Fruit fly (Drosophila melanogaster) whole organism, adult: ENCODE results near the gene ChT.

Source experiments
- CG11617 ChIP-seq: fragments of 200-800 bp; sonication (Bioruptor generic); optimal IDR thresholded peaks from 2 replicates; lab custom pipeline; 2017; ENCODE audit warnings: mild to moderate bottlenecking, missing biosample characterization, missing genetic modification reagents, missing genetic modification characterization
- CG12768 ChIP-seq: fragments of 200-800 bp; sonication (Bioruptor generic); optimal IDR thresholded peaks from 2 replicates; lab custom pipeline; 2017; ENCODE audit warnings: missing biosample characterization, missing genetic modification characterization, mild to moderate bottlenecking, moderate library complexity, missing genetic modification reagents
- CG14711 ChIP-seq: fragments of 200-800 bp; sonication (Bioruptor generic); optimal IDR thresholded peaks from 2 replicates; lab custom pipeline; 2018; ENCODE audit warnings: missing biosample characterization, mild to moderate bottlenecking, missing genetic modification characterization, moderate library complexity
- CG1620 ChIP-seq: fragments of 200-800 bp; sonication (Bioruptor generic); optimal IDR thresholded peaks from 2 replicates; lab custom pipeline; 2016; ENCODE audit warnings: missing biosample characterization, missing genetic modification characterization
- CG33017 ChIP-seq: fragments of 200-800 bp; sonication (Bioruptor generic); optimal IDR thresholded peaks from 2 replicates; lab custom pipeline; 2018; ENCODE audit warnings: missing biosample characterization, mild to moderate bottlenecking, missing genetic modification characterization, moderate library complexity
- CG5204 ChIP-seq: fragments of 200-800 bp; sonication (Bioruptor generic); optimal IDR thresholded peaks from 2 replicates; lab custom pipeline; 2016; ENCODE audit warnings: missing biosample characterization, missing genetic modification characterization
- CG7045 ChIP-seq: fragments of 200-800 bp; sonication (Bioruptor generic); optimal IDR thresholded peaks from 2 replicates; lab custom pipeline; 2017; ENCODE audit warnings: missing biosample characterization, mild to moderate bottlenecking, missing genetic modification characterization
- CG7101 ChIP-seq: fragments of 200-800 bp; sonication (Bioruptor generic); optimal IDR thresholded peaks from 2 replicates; lab custom pipeline; 2018; ENCODE audit warnings: missing biosample characterization, mild to moderate bottlenecking, missing genetic modification characterization, moderate library complexity
- Clk ChIP-seq: fragments of 200-800 bp; sonication (Bioruptor generic); optimal IDR thresholded peaks from 2 replicates; lab custom pipeline; 2017; ENCODE audit warnings: missing biosample characterization, missing genetic modification characterization
- Crg-1 ChIP-seq: fragments of 200-800 bp; sonication (Bioruptor generic); optimal IDR thresholded peaks from 2 replicates; lab custom pipeline; 2016; ENCODE audit warnings: missing biosample characterization, missing genetic modification characterization
- Hr96 ChIP-seq: fragments of 200-800 bp; sonication (Bioruptor generic); optimal IDR thresholded peaks from 2 replicates; lab custom pipeline; 2016; ENCODE audit warnings: missing biosample characterization, missing genetic modification characterization
- Mnt ChIP-seq: fragments of 200-800 bp; sonication (Bioruptor generic); optimal IDR thresholded peaks from 2 replicates; lab custom pipeline; 2016; ENCODE audit warnings: missing biosample characterization, mild to moderate bottlenecking, missing genetic modification characterization
- bab1 ChIP-seq: fragments of 200-800 bp; sonication (Bioruptor generic); optimal IDR thresholded peaks from 3 replicates; lab custom pipeline; 2019; ENCODE audit warnings: missing biosample characterization, mild to moderate bottlenecking, missing genetic modification characterization, moderate library complexity
- cic ChIP-seq: fragments of 200-800 bp; sonication (Bioruptor generic); optimal IDR thresholded peaks from 2 replicates; lab custom pipeline; 2017; ENCODE audit warnings: missing biosample characterization, mild to moderate bottlenecking, missing genetic modification characterization, moderate library complexity
- cnc ChIP-seq, 2 experiments: fragments of >200 bp; optimal IDR thresholded peaks; 2 replicates each; lab custom pipeline; 2017
- kay ChIP-seq: fragments of 200-800 bp; sonication (Bioruptor generic); peaks from one replicate; lab custom pipeline; 2016; ENCODE audit warnings: missing biosample characterization, missing genetic modification characterization, borderline replicate concordance
- ovo ChIP-seq: fragments of 200-800 bp; sonication (Bioruptor generic); optimal IDR thresholded peaks from 2 replicates; lab custom pipeline; 2016; ENCODE audit warnings: missing biosample characterization, missing genetic modification characterization
- pad ChIP-seq: fragments of 200-800 bp; sonication (Bioruptor generic); optimal IDR thresholded peaks from 3 replicates; lab custom pipeline; 2017; ENCODE audit warnings: missing biosample characterization, missing genetic modification characterization, mild to moderate bottlenecking, moderate library complexity, missing genetic modification reagents
- tj ChIP-seq: fragments of 200-800 bp; sonication (Bioruptor generic); optimal IDR thresholded peaks from 3 replicates; lab custom pipeline; 2017; ENCODE audit warnings: missing biosample characterization, mild to moderate bottlenecking, missing genetic modification characterization, moderate library complexity
- toe ChIP-seq: fragments of 200-800 bp; sonication (Bioruptor generic); optimal IDR thresholded peaks from 2 replicates; lab custom pipeline; 2016; ENCODE audit warnings: missing biosample characterization, missing genetic modification characterization

Gene ChT

DNA sequence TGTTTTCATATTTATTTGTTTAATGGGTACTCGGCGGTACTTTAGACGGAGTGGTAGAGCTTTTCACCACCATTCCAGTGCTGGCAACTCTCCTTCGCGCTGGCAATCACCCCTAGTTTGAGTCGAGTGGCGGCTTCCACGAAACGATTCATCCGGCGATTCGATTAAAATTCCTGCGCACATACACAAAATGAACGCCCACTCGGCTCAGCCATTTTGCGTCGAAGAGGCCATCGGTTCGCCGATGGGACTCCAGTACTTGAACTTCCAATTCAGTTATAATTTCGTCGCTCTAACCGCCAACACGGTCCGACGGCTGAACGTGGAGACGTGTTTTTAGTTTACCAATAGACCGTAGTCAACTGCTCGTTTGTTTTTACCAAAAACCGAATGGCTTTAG is at the start of gene ChT, which contains the start of gene CG46318:
ChT (plus strand) TSS at position 273 of the 400 bp plus-strand sequence.
CG46318 (plus strand) TSS at position 273 of the 400 bp plus-strand sequence.
- TF ChIP-seq bab1 (GFP tag; lab: Kevin White, UChicago) (no peak), pad (GFP tag; lab: Kevin White, UChicago) (peak; percentile 87)

DNA sequence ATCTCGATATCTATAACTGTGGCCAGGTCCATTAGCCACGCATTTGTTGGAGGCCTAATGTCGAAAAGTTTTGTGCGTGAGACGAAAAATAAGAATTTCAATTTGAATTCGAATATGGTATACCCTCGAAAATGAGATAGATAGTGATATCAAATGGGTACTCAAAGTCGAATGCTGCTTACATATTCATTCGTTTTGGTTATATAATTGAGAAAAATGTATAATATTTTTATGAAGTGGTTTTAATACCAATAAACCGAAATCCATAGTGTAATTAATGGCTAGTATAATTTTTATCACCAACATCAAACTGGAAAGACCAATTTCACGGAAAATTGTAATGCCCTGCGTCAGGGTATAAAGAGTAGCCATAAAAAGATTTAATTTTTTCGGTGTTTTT is 47.3 kb upstream of the ChT start:
- TF ChIP-seq CG1620 (GFP tag; lab: Kevin White, UChicago), result no peak
- peak; percentile 42 for TF ChIP-seq kay (GFP tag; lab: Kevin White, UChicago)

DNA sequence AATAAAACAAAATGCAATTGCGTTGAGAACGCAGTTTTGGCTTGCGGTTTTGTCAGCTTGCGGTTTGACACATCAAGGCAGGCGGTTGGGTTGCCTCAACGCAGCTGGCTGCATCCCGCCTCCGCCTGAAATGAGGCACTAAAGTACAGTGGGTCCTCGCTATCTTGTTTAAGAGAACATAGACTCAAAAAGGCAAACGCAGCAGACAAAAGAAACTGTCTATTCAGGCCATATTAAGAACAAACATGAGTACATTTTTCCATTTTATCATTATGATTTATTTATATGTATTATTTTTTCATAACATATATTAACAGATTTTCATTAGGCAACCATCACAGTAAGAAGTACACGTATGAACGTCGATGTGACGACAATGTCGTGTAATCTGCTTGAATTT is 40.7 kb upstream of the ChT start:
- TF ChIP-seq tj (GFP tag; lab: Kevin White, UChicago) (peak; percentile 24), ovo (GFP tag; lab: Kevin White, UChicago) (no peak)

dm6 chr3R:18641242-18641757 is 39.1 kb upstream of the ChT start, which contains the start of gene CG14301:
Gene CG14301 (minus strand): TSS chr3R:18641457.
- TF ChIP-seq toe (GFP tag; lab: Kevin White, UChicago) (no peak), CG1620 (GFP tag; lab: Kevin White, UChicago) (no peak), CG5204 (GFP tag; lab: Kevin White, UChicago) (no peak), bab1 (GFP tag; lab: Kevin White, UChicago) (no peak), Mnt (GFP tag; lab: Kevin White, UChicago) (no peak), CG14711 (no peak), Crg-1 (GFP tag; lab: Kevin White, UChicago) (no peak), Clk (GFP tag; lab: Kevin White, UChicago) (no peak), Hr96 (no peak), CG7045 (GFP tag; lab: Kevin White, UChicago) (no peak), kay (GFP tag; lab: Kevin White, UChicago) (no peak), pad (GFP tag; lab: Kevin White, UChicago) (no peak), tj (GFP tag; lab: Kevin White, UChicago) (no peak)

DNA sequence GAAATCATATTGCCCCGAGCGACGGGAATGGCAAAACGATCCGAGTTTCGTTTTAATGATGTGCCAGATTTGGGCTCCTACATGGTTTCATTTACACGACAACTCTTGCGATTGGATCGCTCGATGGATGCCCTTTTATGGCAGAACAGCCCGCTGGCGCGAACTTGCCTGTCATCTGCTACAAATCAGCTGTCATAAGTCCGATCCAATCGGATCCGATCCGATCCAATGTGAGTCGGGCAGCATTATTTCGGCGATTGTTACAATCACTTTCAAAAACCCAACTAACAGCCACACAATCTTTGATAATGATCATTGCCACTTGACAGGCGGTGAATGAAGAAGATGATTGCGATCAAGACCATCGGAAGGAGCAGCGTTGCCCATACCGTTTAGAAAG is 36.8 kb upstream of the ChT start:
- TF ChIP-seq CG11617 (GFP tag; lab: Kevin White, UChicago) (no peak), CG14711 (no peak), CG12768 (no peak), Mnt (GFP tag; lab: Kevin White, UChicago) (no peak), pad (GFP tag; lab: Kevin White, UChicago) (no peak), CG5204 (GFP tag; lab: Kevin White, UChicago) (no peak)

DNA sequence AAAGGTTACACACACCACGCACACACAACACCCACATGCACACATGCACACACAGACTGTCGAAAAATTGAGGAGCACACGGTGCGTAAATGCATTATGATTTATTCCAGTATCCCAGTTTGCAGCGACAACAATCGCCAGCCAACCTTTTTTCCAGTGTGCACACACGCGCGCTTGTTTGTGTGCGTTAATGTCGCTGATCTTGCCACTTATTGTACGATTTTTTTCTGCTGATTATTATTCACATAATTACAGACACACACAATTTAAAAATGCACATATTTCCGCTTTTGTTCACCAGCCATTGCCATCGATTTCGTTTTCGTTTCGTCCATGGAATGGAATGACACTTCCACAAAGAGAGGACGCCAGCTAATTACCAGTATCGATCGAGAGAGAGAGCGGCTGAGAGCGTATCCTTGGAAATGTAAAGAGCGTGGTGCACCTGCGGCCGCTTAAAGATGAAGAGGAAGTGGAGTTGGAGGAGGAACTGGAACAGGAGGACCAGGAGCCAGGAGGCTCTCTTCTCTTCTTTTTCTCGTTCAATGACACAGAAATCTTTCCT is 21.9 kb upstream of the ChT start:
- TF ChIP-seq Clk (GFP tag; lab: Kevin White, UChicago) (no peak), CG14711 (no peak), pad (GFP tag; lab: Kevin White, UChicago) (no peak), tj (GFP tag; lab: Kevin White, UChicago) (no peak), CG12768 (no peak), CG11617 (GFP tag; lab: Kevin White, UChicago) (no peak), Mnt (GFP tag; lab: Kevin White, UChicago) (no peak), bab1 (GFP tag; lab: Kevin White, UChicago) (no peak), Hr96 (no peak), CG33017 (tag; lab: Kevin White, UChicago) (no peak)

- peak; percentile 84 for TF ChIP-seq Clk (GFP tag; lab: Kevin White, UChicago)
- peak; percentile 67 for TF ChIP-seq CG33017 (tag; lab: Kevin White, UChicago)
- TF ChIP-seq Crg-1 (GFP tag; lab: Kevin White, UChicago), result peak; percentile 93
- peak; percentile 94 for TF ChIP-seq CG1620 (GFP tag; lab: Kevin White, UChicago)
- TF ChIP-seq cnc (optimal IDR thresholded peaks at IDR 0.05; lab: Kevin White, UChicago), result no peak
- peak; percentile 82 for TF ChIP-seq CG11617 (GFP tag; lab: Kevin White, UChicago)
- peak; percentile 84 for TF ChIP-seq pad (GFP tag; lab: Kevin White, UChicago)
- TF ChIP-seq tj (GFP tag; lab: Kevin White, UChicago), result peak; percentile 62
- TF ChIP-seq kay (GFP tag; lab: Kevin White, UChicago), result no peak
- TF ChIP-seq CG5204 (GFP tag; lab: Kevin White, UChicago), result peak; percentile 93
- peak; percentile 82 for TF ChIP-seq bab1 (GFP tag; lab: Kevin White, UChicago)
- peak; percentile 91 for TF ChIP-seq Hr96
- peak; percentile 89 for TF ChIP-seq CG12768
- peak; percentile 94 for TF ChIP-seq toe (GFP tag; lab: Kevin White, UChicago)
- TF ChIP-seq ovo (GFP tag; lab: Kevin White, UChicago), result peak; percentile 83
- TF ChIP-seq CG7101, result peak; percentile 85
- TF ChIP-seq CG7045 (GFP tag; lab: Kevin White, UChicago), result peak; percentile 79
- peak; percentile 86 for TF ChIP-seq Mnt (GFP tag; lab: Kevin White, UChicago)
- peak; percentile 79 for TF ChIP-seq CG14711
- TF ChIP-seq cic (GFP tag; lab: Kevin White, UChicago), result peak; percentile 58
Measured at dm6 chr3R:18658945-18659642, 21.3 kb upstream of the ChT start, which contains the start of the genes CG31224 and CstF64. Gene CG31224 (minus strand): TSS chr3R:18659309. Gene CstF64 (plus strand): TSS chr3R:18659618.
